Worm (Caenorhabditis elegans) whole organism, late embryonic: Measurements from ENCODE around the gene E02H1.6.

Experiments used
- F13H6.1 ChIP-seq: sonication (generic microtip); optimal IDR thresholded peaks from 2 replicates; lab custom pipeline; 2016; ENCODE audit warnings: missing genetic modification characterization, missing compliant biosample characterization
- ceh-45 ChIP-seq: fragments of 200-800 bp; sonication (Bioruptor generic); IDR thresholded peaks from 2 replicates; pipeline ENCODE4 v1.3.6; 2022; ENCODE audit warnings: missing genetic modification reagents, missing genetic modification characterization, missing compliant biosample characterization
- che-1 ChIP-seq: sonication (generic microtip); optimal IDR thresholded peaks from 2 replicates; lab custom pipeline; 2016; ENCODE audit warnings: mild to moderate bottlenecking, missing genetic modification characterization, missing compliant biosample characterization
- hlh-30 ChIP-seq: sonication (generic microtip); optimal IDR thresholded peaks from 2 replicates; lab custom pipeline; 2017; ENCODE audit warnings: antibody characterized with exemption, missing genetic modification characterization, missing compliant biosample characterization; ENCODE audit not compliant: insufficient read depth
- nfya-1 ChIP-seq: sonication (generic microtip); optimal IDR thresholded peaks from 2 replicates; lab custom pipeline; 2017; ENCODE audit warnings: missing genetic modification characterization, mild to moderate bottlenecking, missing compliant biosample characterization, antibody characterized with exemption, moderate library complexity
- nhr-11 ChIP-seq: fragments of 150-350 bp; optimal IDR thresholded peaks from 2 replicates; lab custom pipeline; 2014; ENCODE audit warnings: missing biosample characterization, missing genetic modification characterization
- npax-4 ChIP-seq: sonication (generic microtip); optimal IDR thresholded peaks from 2 replicates; lab custom pipeline; 2016; ENCODE audit warnings: missing genetic modification characterization, missing compliant biosample characterization
- sox-2 ChIP-seq: fragments of 200-800 bp; sonication (Bioruptor generic); IDR thresholded peaks from 2 replicates; pipeline ENCODE4 v1.3.6; 2022; ENCODE audit warnings: missing genetic modification reagents, missing genetic modification characterization, missing compliant biosample characterization
- unc-55 ChIP-seq: sonication (generic microtip); optimal IDR thresholded peaks from 2 replicates; lab custom pipeline; 2017; ENCODE audit warnings: missing biosample characterization, missing genetic modification reagents, missing genetic modification characterization

DNA sequence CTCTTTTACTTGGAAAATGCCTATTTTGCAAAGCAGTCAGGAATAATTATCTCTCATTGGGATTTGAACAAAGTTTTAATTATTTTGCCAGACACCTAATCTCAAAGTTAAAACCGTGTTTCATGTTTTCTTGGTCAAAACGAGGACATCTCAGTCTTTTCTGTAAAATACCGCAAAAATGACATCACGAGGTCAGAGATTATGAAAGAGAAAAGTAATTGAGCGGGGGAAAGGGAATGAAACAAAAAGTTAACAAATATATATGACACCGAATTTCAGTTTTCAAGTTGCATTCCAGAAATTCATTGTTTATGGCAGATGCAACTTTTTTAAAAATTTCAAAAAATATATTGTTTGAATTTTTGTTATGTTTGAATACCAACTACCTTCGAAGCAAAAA lies 6.1 kb downstream of the E02H1.6 start:
- no peak for TF ChIP-seq sox-2 (GFP tag; lab: Robert Waterston, UW)
- no peak for TF ChIP-seq che-1 (tag; lab: Kevin White, UChicago)
- TF ChIP-seq nhr-11 (tag; lab: Kevin White, UChicago), result no peak
- TF ChIP-seq unc-55, result no peak
- TF ChIP-seq npax-4 (tag; lab: Kevin White, UChicago), result no peak
- no peak for TF ChIP-seq ceh-45 (GFP tag; lab: Robert Waterston, UW)
- TF ChIP-seq F13H6.1 (tag; lab: Kevin White, UChicago), result no peak
- TF ChIP-seq hlh-30 (tag; lab: Kevin White, UChicago), result no peak
- TF ChIP-seq nfya-1 (tag; lab: Kevin White, UChicago), result no peak
